Fruit fly (Drosophila melanogaster) Kc167 (cell line): ENCODE results near the gene CG33267.

Experiments used
- Myc ChIP-seq: fragments of >200 bp; optimal IDR thresholded peaks from 2 replicates; lab custom pipeline; 2017; ENCODE audit warnings: missing external identifiers
- Sin3A ChIP-seq: fragments of >200 bp; optimal IDR thresholded peaks from 2 replicates; lab custom pipeline; 2018; ENCODE audit warnings: missing external identifiers
- h ChIP-seq: fragments of >200 bp; optimal IDR thresholded peaks from 3 replicates; lab custom pipeline; 2018; ENCODE audit warnings: missing external identifiers
- insv ChIP-seq: fragments of >200 bp; optimal IDR thresholded peaks from 3 replicates; lab custom pipeline; 2018; ENCODE audit warnings: missing external identifiers
- psq ChIP-seq: fragments of >200 bp; optimal IDR thresholded peaks from 2 replicates; lab custom pipeline; 2017; ENCODE audit warnings: missing external identifiers
- ttk ChIP-seq: sonication (Bioruptor generic); optimal IDR thresholded peaks from 2 replicates; lab custom pipeline; 2017; ENCODE audit warnings: missing external identifiers

Gene CG33267

dm6 chr3L:11563972-11564533 lies at the start of gene CG33267, which contains the start of gene CG46412:
Gene CG33267, plus strand, starts transcription at chr3L:11564483.
Gene CG46412, minus strand, starts transcription at chr3L:11564072.
- no peak for TF ChIP-seq Sin3A (lab: Kevin White, UChicago)
- TF ChIP-seq h (lab: Kevin White, UChicago), result no peak
- no peak for TF ChIP-seq Myc
- TF ChIP-seq psq (lab: Kevin White, UChicago), result no peak
- TF ChIP-seq ttk (lab: Kevin White, UChicago), result no peak
- no peak for TF ChIP-seq insv (lab: Kevin White, UChicago)

DNA sequence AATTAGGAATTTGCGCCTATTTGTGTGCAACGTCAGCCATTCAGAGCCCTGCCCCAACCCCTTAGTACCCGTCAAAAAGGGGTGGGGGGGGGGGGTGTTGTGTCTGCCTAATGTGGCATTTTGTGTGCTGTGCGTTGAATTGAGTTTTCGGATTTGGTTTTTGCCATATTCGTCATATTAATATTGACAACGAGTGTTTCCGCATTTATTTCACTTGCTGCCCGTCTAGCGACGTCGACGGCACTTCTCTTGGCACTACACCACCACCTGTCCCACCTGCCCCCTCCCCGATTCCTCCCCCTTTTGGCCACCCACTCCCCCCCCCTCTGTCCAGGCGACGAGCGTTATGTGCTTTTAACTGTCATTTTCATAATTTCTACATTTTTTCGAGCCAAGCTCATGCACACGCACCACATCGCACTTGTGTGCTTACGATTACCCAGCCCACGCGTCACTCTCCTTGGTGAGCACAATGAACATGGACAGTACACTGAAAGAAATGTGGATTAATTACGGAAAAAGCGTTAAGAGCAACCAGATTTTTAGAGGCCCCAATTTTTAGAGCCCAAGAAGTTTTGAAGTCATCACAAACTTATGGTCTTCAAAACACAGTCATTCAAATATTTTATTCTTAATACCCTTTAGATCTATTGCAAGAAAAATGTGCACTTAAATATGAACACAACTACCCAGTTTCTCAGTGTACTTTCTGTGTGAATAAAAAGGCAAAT lies 48.8 kb upstream of the CG33267 start:
- no peak for TF ChIP-seq ttk (lab: Kevin White, UChicago)
- TF ChIP-seq Sin3A (lab: Kevin White, UChicago), result no peak

DNA sequence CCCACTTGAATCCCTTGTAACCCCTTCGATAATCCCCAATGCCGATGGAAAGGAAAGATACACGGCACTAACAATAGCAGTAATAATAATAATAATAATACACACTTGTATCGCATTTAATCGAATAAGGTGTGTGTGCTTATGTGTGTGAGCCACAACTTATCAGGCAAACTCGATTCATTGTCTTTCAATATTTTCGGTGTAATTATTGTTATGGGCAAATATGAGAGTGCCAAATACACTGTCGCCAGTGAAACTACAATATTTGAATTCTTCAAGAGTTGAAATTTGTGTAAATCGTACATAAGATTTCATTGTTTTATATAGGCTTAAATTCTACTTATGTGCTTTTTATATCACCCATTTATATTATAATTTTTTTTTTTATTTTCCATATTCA lies 48.1 kb upstream of the CG33267 start:
- no peak for TF ChIP-seq insv (lab: Kevin White, UChicago)
- TF ChIP-seq Myc, result no peak
- TF ChIP-seq Sin3A (lab: Kevin White, UChicago), result no peak

- TF ChIP-seq psq (lab: Kevin White, UChicago) (no peak), Myc (no peak), insv (lab: Kevin White, UChicago) (no peak), Sin3A (lab: Kevin White, UChicago) (no peak)
Observed at dm6 chr3L:11522613-11523012, 41.7 kb upstream of the CG33267 start, which contains the start of the genes CG11714 and Fuca. Gene CG11714, minus strand, starts transcription at chr3L:11522713. Gene Fuca, minus strand, starts transcription at chr3L:11522713.

DNA sequence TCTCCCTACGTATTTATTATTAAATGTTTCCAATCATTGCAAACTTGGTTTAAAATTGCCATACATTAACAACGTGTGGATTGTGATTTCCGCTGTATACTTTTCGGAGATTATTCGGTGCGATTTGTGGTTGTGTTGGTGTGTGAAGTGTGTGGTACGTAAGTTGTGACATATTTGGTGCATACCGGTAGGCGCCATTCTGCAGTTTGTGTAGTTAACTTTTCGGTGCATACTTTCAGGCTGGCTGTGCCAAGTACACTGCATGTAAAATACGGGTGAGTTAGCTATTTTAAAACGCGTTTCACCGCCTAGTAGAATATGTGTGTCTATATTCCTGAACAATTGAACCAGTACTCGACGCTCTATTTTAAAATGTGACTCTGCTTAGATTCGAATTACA lies 41.0 kb upstream of the CG33267 start:
- TF ChIP-seq Myc (no peak), ttk (lab: Kevin White, UChicago) (no peak), Sin3A (lab: Kevin White, UChicago) (no peak), h (lab: Kevin White, UChicago) (no peak), psq (lab: Kevin White, UChicago) (no peak), insv (lab: Kevin White, UChicago) (no peak)

DNA sequence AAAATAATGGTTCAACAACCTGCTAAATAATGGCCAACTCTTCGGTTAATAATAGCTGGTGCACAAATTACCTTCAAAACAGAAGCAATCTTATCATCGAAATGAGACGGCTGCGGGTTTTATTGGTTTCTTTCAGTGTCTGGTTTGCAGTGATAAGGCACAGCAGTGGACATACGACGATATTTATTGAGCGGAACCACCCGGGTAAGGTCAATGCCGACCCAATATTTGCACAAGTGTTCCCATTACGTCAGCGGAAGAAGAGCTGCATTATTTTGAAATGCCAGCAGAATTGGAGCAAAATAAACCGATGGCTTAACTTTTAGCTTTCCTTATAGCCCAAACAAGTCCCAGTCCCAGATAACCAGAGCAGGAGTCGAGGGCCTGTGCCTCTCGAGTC lies 38.5 kb upstream of the CG33267 start:
- TF ChIP-seq psq (lab: Kevin White, UChicago), result no peak
- TF ChIP-seq Myc, result no peak

DNA sequence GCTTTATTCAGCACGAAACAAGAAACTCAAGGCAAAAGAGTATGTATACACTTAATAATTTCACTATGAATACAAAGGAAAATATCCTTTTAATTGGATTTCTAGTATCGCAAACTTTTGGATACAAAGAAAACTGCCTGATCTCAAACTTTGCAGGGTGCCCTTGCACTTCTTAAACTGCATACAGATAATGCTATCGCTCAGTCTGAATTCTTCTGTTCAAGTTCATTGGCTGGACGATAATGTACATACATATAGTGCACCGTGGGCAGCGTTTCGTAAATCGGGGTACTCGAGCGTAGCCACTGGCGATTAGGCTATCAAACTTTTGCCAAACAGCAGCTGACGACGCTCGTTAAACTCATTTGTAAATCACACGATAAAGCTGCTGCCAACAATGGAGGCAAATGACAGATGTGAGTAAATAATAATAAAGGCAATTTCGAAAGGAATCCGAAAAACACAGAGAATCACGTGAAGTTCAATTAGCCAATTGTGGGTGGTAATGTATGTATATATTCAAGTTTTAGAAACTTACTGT lies 37.6 kb upstream of the CG33267 start:
- no peak for TF ChIP-seq ttk (lab: Kevin White, UChicago)
- TF ChIP-seq h (lab: Kevin White, UChicago), result no peak
- no peak for TF ChIP-seq insv (lab: Kevin White, UChicago)
- no peak for TF ChIP-seq Sin3A (lab: Kevin White, UChicago)
- TF ChIP-seq psq (lab: Kevin White, UChicago), result no peak
- TF ChIP-seq Myc, result no peak

DNA sequence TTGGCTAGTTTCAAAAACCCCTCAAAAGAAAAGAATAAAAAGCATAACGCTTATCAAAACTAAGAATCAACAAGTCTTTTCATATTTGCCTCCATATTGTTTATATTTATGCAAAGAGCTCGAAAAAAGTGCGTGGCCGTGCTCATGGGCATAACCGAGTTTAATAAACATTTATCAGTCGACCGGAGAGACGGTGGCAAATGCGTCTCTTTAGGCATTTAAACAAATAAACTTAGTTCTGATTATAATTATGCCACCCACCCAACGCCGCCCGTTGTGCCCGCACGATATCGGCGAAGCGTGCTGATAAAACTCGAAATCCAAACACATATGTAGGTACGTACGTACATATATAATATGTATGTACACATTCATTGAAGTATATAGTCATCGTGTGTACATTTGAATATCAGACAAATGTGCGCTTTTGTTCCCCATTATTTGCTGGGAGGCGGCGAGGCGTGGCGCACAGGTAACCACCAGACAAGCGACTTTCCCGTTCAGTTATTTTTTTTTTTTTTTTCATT lies 35.8 kb upstream of the CG33267 start:
- TF ChIP-seq Myc, result no peak
- TF ChIP-seq Sin3A (lab: Kevin White, UChicago), result no peak
- TF ChIP-seq insv (lab: Kevin White, UChicago), result no peak
- no peak for TF ChIP-seq h (lab: Kevin White, UChicago)

dm6 chr3L:11529707-11530106 lies 34.6 kb upstream of the CG33267 start:
- TF ChIP-seq Myc (no peak), ttk (lab: Kevin White, UChicago) (no peak), psq (lab: Kevin White, UChicago) (no peak), Sin3A (lab: Kevin White, UChicago) (no peak), h (lab: Kevin White, UChicago) (no peak), insv (lab: Kevin White, UChicago) (no peak)

DNA sequence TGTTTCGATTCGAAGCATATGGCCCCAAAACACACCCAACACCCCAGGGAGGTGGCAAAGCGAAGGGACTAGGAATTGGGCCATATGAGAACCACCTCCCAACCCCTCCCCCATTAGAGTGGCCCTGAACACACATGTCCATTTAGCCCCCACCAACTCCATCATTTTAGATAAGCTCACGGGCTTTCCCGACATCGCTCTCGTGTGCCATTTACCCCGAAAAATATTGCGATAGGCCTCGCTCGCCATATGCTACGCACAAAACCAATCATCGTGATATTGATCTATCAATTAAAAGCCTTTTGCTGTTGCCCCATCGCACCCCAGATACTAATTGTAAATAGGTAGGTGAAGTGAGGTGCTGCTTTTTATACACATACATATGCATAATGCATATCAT lies 33.9 kb upstream of the CG33267 start:
- no peak for TF ChIP-seq Myc

DNA sequence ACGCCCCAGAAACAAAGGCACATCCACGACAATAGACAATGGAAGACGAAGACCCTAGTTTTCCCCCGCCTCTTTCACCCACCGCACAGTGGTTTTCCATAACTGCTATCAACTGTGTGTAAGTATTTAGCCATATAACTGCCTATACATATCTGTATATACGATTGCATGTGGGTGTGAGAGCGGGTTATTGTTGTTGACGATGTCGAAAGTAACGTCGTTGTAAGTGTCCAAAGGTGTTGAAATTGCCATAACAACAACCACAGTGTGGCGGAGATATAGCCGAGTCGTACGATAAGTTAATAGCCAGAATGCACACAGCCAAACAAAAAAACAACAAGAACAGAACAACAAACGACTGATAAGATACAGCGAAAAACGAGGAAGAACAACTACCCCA lies 33.0 kb upstream of the CG33267 start:
- TF ChIP-seq ttk (lab: Kevin White, UChicago) (no peak), h (lab: Kevin White, UChicago) (no peak), psq (lab: Kevin White, UChicago) (no peak), Myc (no peak)

- TF ChIP-seq ttk (lab: Kevin White, UChicago), result no peak
Observed at dm6 chr3L:11531994-11532732, 32.1 kb upstream of the CG33267 start.
